Fruit fly (Drosophila melanogaster) Kc167 (cell line): ENCODE measurements around the gene CG10581.

Source experiments
- Myc ChIP-seq: fragments of >200 bp; optimal IDR thresholded peaks from 2 replicates; lab custom pipeline; 2017; ENCODE audit warnings: missing external identifiers
- Sin3A ChIP-seq: fragments of >200 bp; optimal IDR thresholded peaks from 2 replicates; lab custom pipeline; 2018; ENCODE audit warnings: missing external identifiers
- h ChIP-seq: fragments of >200 bp; optimal IDR thresholded peaks from 3 replicates; lab custom pipeline; 2018; ENCODE audit warnings: missing external identifiers
- insv ChIP-seq: fragments of >200 bp; optimal IDR thresholded peaks from 3 replicates; lab custom pipeline; 2018; ENCODE audit warnings: missing external identifiers
- psq ChIP-seq: fragments of >200 bp; optimal IDR thresholded peaks from 2 replicates; lab custom pipeline; 2017; ENCODE audit warnings: missing external identifiers
- ttk ChIP-seq: sonication (Bioruptor generic); optimal IDR thresholded peaks from 2 replicates; lab custom pipeline; 2017; ENCODE audit warnings: missing external identifiers

The CG10581 gene

DNA sequence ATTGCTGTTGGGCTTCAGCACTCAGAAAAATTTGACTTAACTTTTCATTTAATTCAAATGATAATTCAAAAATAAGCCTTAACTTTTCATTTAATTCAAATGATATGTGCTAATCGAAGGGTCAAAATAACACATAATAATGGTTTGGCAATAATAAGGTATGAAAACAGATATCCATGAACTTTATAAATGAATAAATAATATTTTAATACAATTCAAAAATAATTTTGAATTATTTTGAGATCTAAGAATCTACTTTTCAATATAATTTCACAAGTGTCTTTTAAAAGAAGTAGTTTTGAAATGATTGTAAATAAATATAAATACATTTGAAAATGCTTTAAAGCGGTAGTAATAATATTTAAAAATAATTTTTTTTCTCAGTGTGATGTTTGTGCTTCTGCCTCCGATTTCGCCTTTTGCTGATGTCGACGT, 47.1 kb downstream of the CG10581 start:
- no peak for TF ChIP-seq Sin3A (lab: Kevin White, UChicago)
- TF ChIP-seq ttk (lab: Kevin White, UChicago) = no peak
- no peak for TF ChIP-seq psq (lab: Kevin White, UChicago)
- TF ChIP-seq insv (lab: Kevin White, UChicago) = no peak
- TF ChIP-seq h = no peak
- TF ChIP-seq Myc (lab: Kevin White, UChicago) = no peak

DNA sequence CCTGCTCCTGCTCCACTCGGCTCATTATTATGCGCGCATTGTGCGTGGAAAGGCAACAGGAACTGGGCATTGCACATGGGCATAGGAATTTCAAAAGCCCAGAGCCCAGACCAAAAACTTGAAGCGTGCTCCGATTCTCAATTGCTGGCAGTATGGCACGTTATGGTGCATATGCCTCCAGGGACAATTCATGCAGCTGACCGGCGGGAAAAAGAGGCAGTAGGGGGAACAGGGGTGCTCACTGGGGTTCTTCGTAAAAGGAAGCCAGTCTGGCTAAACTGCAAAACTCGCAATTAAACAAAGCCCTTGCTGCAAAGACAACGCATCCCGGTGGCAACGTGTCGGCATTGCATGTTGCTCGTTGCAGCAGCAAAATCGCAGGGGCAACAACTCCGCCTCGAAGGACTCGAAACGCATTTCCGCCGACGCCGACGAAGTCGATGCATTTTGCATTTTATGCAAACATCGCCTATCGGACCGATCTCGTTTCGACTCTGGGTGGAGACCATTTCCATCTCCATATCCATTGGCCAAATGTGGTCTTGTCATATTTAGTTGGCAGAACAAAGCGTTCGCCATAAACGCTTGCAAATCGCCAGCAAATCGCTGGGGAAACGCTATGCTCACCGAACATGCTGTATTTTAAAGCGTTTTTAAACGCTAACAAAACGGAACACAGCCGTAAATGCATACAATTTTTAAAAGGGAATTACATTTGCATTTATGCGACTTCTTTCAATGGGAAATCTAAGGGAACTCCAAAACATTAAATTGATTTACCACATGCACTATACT, 49.4 kb downstream of the CG10581 start:
- no peak for TF ChIP-seq h
- TF ChIP-seq psq (lab: Kevin White, UChicago) = no peak
- TF ChIP-seq ttk (lab: Kevin White, UChicago) = no peak
- no peak for TF ChIP-seq Myc (lab: Kevin White, UChicago)
- no peak for TF ChIP-seq insv (lab: Kevin White, UChicago)
- TF ChIP-seq Sin3A (lab: Kevin White, UChicago) = no peak
